Worm (Caenorhabditis elegans) whole organism, L2 larva: ENCODE results near the gene ZK180.7.
A peak's percentile ranks its signal among the peaks of the same experiment; 100 is the strongest.

ENCODE experiments used
- C34F6.9 ChIP-seq: fragments of 150-350 bp; optimal IDR thresholded peaks from 2 replicates; lab custom pipeline; 2014; ENCODE audit warnings: missing biosample characterization, missing genetic modification characterization
- F13H6.1 ChIP-seq: sonication (generic microtip); optimal IDR thresholded peaks from 2 replicates; lab custom pipeline; 2016; ENCODE audit warnings: missing genetic modification characterization, missing compliant biosample characterization
- R02D3.7 ChIP-seq: fragments of 150-350 bp; optimal IDR thresholded peaks from 2 replicates; lab custom pipeline; 2014; ENCODE audit warnings: missing biosample characterization, missing genetic modification characterization
- Y55F3AM.14 ChIP-seq: fragments of 200-800 bp; sonication (Bioruptor generic); optimal IDR thresholded peaks from 2 replicates; lab custom pipeline; 2018; ENCODE audit warnings: mild to moderate bottlenecking, missing genetic modification characterization, missing compliant biosample characterization
- ZK546.5 ChIP-seq: sonication (generic microtip); optimal IDR thresholded peaks from 2 replicates; lab custom pipeline; 2017; ENCODE audit warnings: missing biosample characterization, missing genetic modification characterization
- alr-1 ChIP-seq: fragments of 150-350 bp; optimal IDR thresholded peaks from 2 replicates; lab custom pipeline; 2014; ENCODE audit warnings: missing biosample characterization, missing genetic modification characterization
- aly-2 ChIP-seq: fragments of 150-350 bp; optimal IDR thresholded peaks from 2 replicates; lab custom pipeline; 2014; ENCODE audit warnings: missing biosample characterization, missing genetic modification characterization
- ama-1 ChIP-seq: fragments of 150-350 bp; optimal IDR thresholded peaks from 2 replicates; lab custom pipeline; 2018; ENCODE audit warnings: inconsistent platforms
- blmp-1 ChIP-seq: sonication (generic microtip); optimal IDR thresholded peaks from 2 replicates; lab custom pipeline; 2017; ENCODE audit warnings: missing genetic modification characterization, mild to moderate bottlenecking, missing compliant biosample characterization, antibody characterized with exemption, moderate library complexity; ENCODE audit not compliant: insufficient read depth
- ceh-16 ChIP-seq: fragments of 150-350 bp; optimal IDR thresholded peaks from 2 replicates; lab custom pipeline; 2014; ENCODE audit warnings: missing biosample characterization, missing genetic modification characterization
- ceh-82 ChIP-seq: fragments of 150-350 bp; optimal IDR thresholded peaks from 2 replicates; lab custom pipeline; 2014; ENCODE audit warnings: missing biosample characterization, missing genetic modification characterization
- crh-2 ChIP-seq: sonication (generic microtip); optimal IDR thresholded peaks from 2 replicates; lab custom pipeline; 2017; ENCODE audit warnings: missing biosample characterization, missing genetic modification characterization
- dmd-4 ChIP-seq: sonication (generic microtip); optimal IDR thresholded peaks from 2 replicates; lab custom pipeline; 2017; ENCODE audit warnings: missing biosample characterization, missing genetic modification characterization
- egl-27 ChIP-seq: sonication (generic microtip); optimal IDR thresholded peaks from 3 replicates; lab custom pipeline; 2017; ENCODE audit warnings: missing biosample characterization, missing genetic modification reagents, missing genetic modification characterization
- elt-1 ChIP-seq: fragments of 150-350 bp; optimal IDR thresholded peaks from 2 replicates; lab custom pipeline; 2014; ENCODE audit warnings: missing biosample characterization, missing genetic modification characterization
- elt-3 ChIP-seq: sonication (generic microtip); optimal IDR thresholded peaks from 2 replicates; lab custom pipeline; 2017; ENCODE audit warnings: missing biosample characterization, missing genetic modification characterization
- fos-1 ChIP-seq: fragments of 150-350 bp; optimal IDR thresholded peaks from 2 replicates; lab custom pipeline; 2014; ENCODE audit warnings: missing biosample characterization, missing genetic modification characterization
- gmeb-1 ChIP-seq: fragments of 150-350 bp; optimal IDR thresholded peaks from 2 replicates; lab custom pipeline; 2014; ENCODE audit warnings: missing biosample characterization, missing genetic modification characterization
- lin-11 ChIP-seq: fragments of 150-350 bp; sonication (generic microtip); optimal IDR thresholded peaks from 2 replicates; lab custom pipeline; 2014; ENCODE audit warnings: missing biosample characterization, missing genetic modification characterization, inconsistent platforms, mixed read lengths
- lin-13 ChIP-seq: fragments of 150-350 bp; optimal IDR thresholded peaks from 2 replicates; lab custom pipeline; 2014; ENCODE audit warnings: missing biosample characterization, missing genetic modification reagents, missing genetic modification characterization
- lin-39 ChIP-seq: fragments of 150-350 bp; optimal IDR thresholded peaks from 2 replicates; lab custom pipeline; 2014; ENCODE audit warnings: missing biosample characterization, missing genetic modification reagents, missing genetic modification characterization
- lsy-2 ChIP-seq, 2 experiments: fragments of 150-350 bp in 1 of 2; sonication (generic microtip) in 1 of 2; optimal IDR thresholded peaks; 2 replicates each; lab custom pipeline; 2014 to 2017; ENCODE audit warnings: missing biosample characterization in 2 of 2, missing genetic modification characterization in 2 of 2
- mab-5 ChIP-seq: fragments of 150-350 bp; optimal IDR thresholded peaks from 2 replicates; lab custom pipeline; 2014; ENCODE audit warnings: missing biosample characterization, missing genetic modification characterization
- mbf-1 ChIP-seq: sonication (generic microtip); optimal IDR thresholded peaks from 2 replicates; lab custom pipeline; 2017; ENCODE audit warnings: missing biosample characterization, missing genetic modification characterization
- mdl-1 ChIP-seq, 2 experiments: fragments of 150-350 bp in 1 of 2; sonication (generic microtip) in 1 of 2; optimal IDR thresholded peaks; 2 replicates each; lab custom pipeline; 2017; ENCODE audit warnings: missing biosample characterization in 2 of 2, missing genetic modification characterization in 2 of 2
- nhr-10 ChIP-seq: sonication (generic microtip); optimal IDR thresholded peaks from 2 replicates; lab custom pipeline; 2017; ENCODE audit warnings: missing biosample characterization, missing genetic modification characterization
- nhr-11 ChIP-seq: fragments of 150-350 bp; optimal IDR thresholded peaks from 2 replicates; lab custom pipeline; 2014; ENCODE audit warnings: missing biosample characterization, missing genetic modification characterization
- nhr-12 ChIP-seq: fragments of 150-350 bp; optimal IDR thresholded peaks from 2 replicates; lab custom pipeline; 2014; ENCODE audit warnings: missing biosample characterization, missing genetic modification characterization
- nhr-129 ChIP-seq: fragments of 150-350 bp; optimal IDR thresholded peaks from 2 replicates; lab custom pipeline; 2014; ENCODE audit warnings: missing biosample characterization, missing genetic modification characterization
- nhr-21 ChIP-seq: fragments of 150-350 bp; optimal IDR thresholded peaks from 2 replicates; lab custom pipeline; 2014; ENCODE audit warnings: missing biosample characterization, missing genetic modification characterization
- nhr-23 ChIP-seq: fragments of 150-350 bp; optimal IDR thresholded peaks from 2 replicates; lab custom pipeline; 2014; ENCODE audit warnings: missing biosample characterization, missing genetic modification reagents, missing genetic modification characterization
- nhr-237 ChIP-seq: fragments of 150-350 bp; optimal IDR thresholded peaks from 2 replicates; lab custom pipeline; 2014; ENCODE audit warnings: missing biosample characterization, missing genetic modification characterization
- nhr-25 ChIP-seq: fragments of 150-350 bp; sonication (generic microtip); optimal IDR thresholded peaks from 3 replicates; lab custom pipeline; 2014; ENCODE audit warnings: missing biosample characterization, missing genetic modification characterization
- nhr-6 ChIP-seq: fragments of 150-350 bp; optimal IDR thresholded peaks from 2 replicates; lab custom pipeline; 2014; ENCODE audit warnings: missing biosample characterization, missing genetic modification characterization
- nhr-77 ChIP-seq: fragments of 150-350 bp; optimal IDR thresholded peaks from 2 replicates; lab custom pipeline; 2014; ENCODE audit warnings: missing biosample characterization, missing genetic modification characterization
- peb-1 ChIP-seq: fragments of 150-350 bp; optimal IDR thresholded peaks from 2 replicates; lab custom pipeline; 2014; ENCODE audit warnings: missing biosample characterization, missing genetic modification characterization
- sem-4 ChIP-seq: fragments of 150-350 bp; optimal IDR thresholded peaks from 2 replicates; lab custom pipeline; 2014; ENCODE audit warnings: missing biosample characterization, missing genetic modification reagents, missing genetic modification characterization
- skn-1 ChIP-seq: sonication (generic microtip); optimal IDR thresholded peaks from 2 replicates; lab custom pipeline; 2017; ENCODE audit warnings: missing biosample characterization, missing genetic modification characterization
- sma-3 ChIP-seq: sonication (generic microtip); optimal IDR thresholded peaks from 2 replicates; lab custom pipeline; 2016; ENCODE audit warnings: missing genetic modification reagents, missing genetic modification characterization, missing compliant biosample characterization
- sma-9 ChIP-seq, 2 experiments: fragments of 150-350 bp in 1 of 2; sonication (generic microtip) in 1 of 2; optimal IDR thresholded peaks; 2 replicates each; lab custom pipeline; 2014 to 2016; ENCODE audit warnings: missing genetic modification characterization in 2 of 2, mild to moderate bottlenecking in 1 of 2, missing biosample characterization in 1 of 2, missing compliant biosample characterization in 1 of 2, missing genetic modification reagents in 1 of 2, moderate library complexity in 1 of 2
- snpc-4 ChIP-seq: fragments of 150-350 bp; optimal IDR thresholded peaks from 2 replicates; lab custom pipeline; 2014; ENCODE audit warnings: missing biosample characterization, missing genetic modification characterization
- unc-39 ChIP-seq: fragments of 150-350 bp; optimal IDR thresholded peaks from 2 replicates; lab custom pipeline; 2014; ENCODE audit warnings: missing biosample characterization, missing genetic modification characterization
- unc-55 ChIP-seq: fragments of 150-350 bp; sonication (generic microtip); optimal IDR thresholded peaks from 3 replicates; lab custom pipeline; 2014; ENCODE audit warnings: missing biosample characterization, missing genetic modification reagents, missing genetic modification characterization
- unc-62 ChIP-seq: fragments of 150-350 bp; optimal IDR thresholded peaks from 2 replicates; lab custom pipeline; 2014; ENCODE audit warnings: missing biosample characterization, missing genetic modification reagents, missing genetic modification characterization
- zag-1 ChIP-seq: fragments of 150-350 bp; optimal IDR thresholded peaks from 2 replicates; lab custom pipeline; 2014; ENCODE audit warnings: missing biosample characterization, missing genetic modification characterization
- ztf-1 ChIP-seq: fragments of 200-800 bp; sonication (Bioruptor generic); conservative IDR thresholded peaks from 2 replicates; pipeline ENCODE4 v1.3.6; 2022; ENCODE audit warnings: missing genetic modification characterization, missing compliant biosample characterization
- ztf-11 ChIP-seq: sonication (generic microtip); optimal IDR thresholded peaks from 2 replicates; lab custom pipeline; 2017; ENCODE audit warnings: missing biosample characterization, missing genetic modification characterization
- ztf-4 ChIP-seq: fragments of 150-350 bp; optimal IDR thresholded peaks from 2 replicates; lab custom pipeline; 2014; ENCODE audit warnings: missing biosample characterization, missing genetic modification characterization

Gene ZK180.7

ce11 chrIV:4469770-4470709, 20.3 kb upstream of the ZK180.7 start:
- TF ChIP-seq nhr-11 (tag; lab: Kevin White, UChicago): no peak
- peak; percentile 70 for TF ChIP-seq crh-2 (tag; lab: Kevin White, UChicago)
- no peak for TF ChIP-seq aly-2
- peak; percentile 64 for TF ChIP-seq F13H6.1 (tag; lab: Kevin White, UChicago)
- TF ChIP-seq sma-3 (GFP tag; lab: Kevin White, UChicago): peak; percentile 9
- no peak for TF ChIP-seq nhr-23 (tag; lab: Kevin White, UChicago)
- TF ChIP-seq nhr-237 (tag; lab: Kevin White, UChicago): no peak
- TF ChIP-seq ztf-11 (tag; lab: Kevin White, UChicago): no peak
- peak; percentile 44 for TF ChIP-seq unc-55 (GFP tag; lab: Kevin White, UChicago)
- TF ChIP-seq ZK546.5 (tag; lab: Kevin White, UChicago): no peak
- no peak for TF ChIP-seq lin-39 (tag; lab: Kevin White, UChicago)
- TF ChIP-seq nhr-10 (tag; lab: Kevin White, UChicago): no peak
- no peak for TF ChIP-seq R02D3.7
- TF ChIP-seq sem-4 (tag; lab: Kevin White, UChicago): peak; percentile 29
- no peak for TF ChIP-seq lin-13
- no peak for TF ChIP-seq snpc-4 (tag; lab: Kevin White, UChicago)
- no peak for TF ChIP-seq nhr-6 (tag; lab: Kevin White, UChicago)
- no peak for TF ChIP-seq blmp-1 (tag; lab: Kevin White, UChicago)
- peak; percentile 23 for TF ChIP-seq gmeb-1 (tag; lab: Kevin White, UChicago)
- TF ChIP-seq mbf-1 (tag; lab: Kevin White, UChicago): no peak
- no peak for TF ChIP-seq ztf-1 (GFP tag; lab: Robert Waterston, UW)
- TF ChIP-seq sma-9 (GFP tag; optimal IDR thresholded peaks at IDR 0.05; lab: Kevin White, UChicago): peak; percentile 71
- TF ChIP-seq sma-9 (tag; optimal IDR thresholded peaks at IDR 0.05; lab: Kevin White, UChicago): no peak
- TF ChIP-seq nhr-25 (tag; lab: Kevin White, UChicago): no peak
- no peak for TF ChIP-seq nhr-12 (tag; lab: Kevin White, UChicago)
- peak; percentile 18 for TF ChIP-seq nhr-21
- TF ChIP-seq egl-27 (tag; lab: Kevin White, UChicago): no peak
- peak; percentile 88 for TF ChIP-seq lin-11 (tag; lab: Kevin White, UChicago)
- TF ChIP-seq zag-1 (tag; lab: Kevin White, UChicago): peak; percentile 14
- TF ChIP-seq unc-62 (GFP tag; lab: Kevin White, UChicago): no peak
- peak; percentile 52 for TF ChIP-seq ama-1 (lab: Kevin White, UChicago)
- TF ChIP-seq elt-1 (tag; lab: Kevin White, UChicago): no peak
- peak; percentile 72 for TF ChIP-seq C34F6.9 (tag; lab: Kevin White, UChicago)
- TF ChIP-seq mdl-1 (tag; optimal IDR thresholded peaks at IDR 0.05; lab: Kevin White, UChicago): peak; percentile 56 to 91
- no peak for TF ChIP-seq elt-3 (tag; lab: Kevin White, UChicago)
- TF ChIP-seq nhr-129: peak; percentile 89
- TF ChIP-seq alr-1 (tag; lab: Kevin White, UChicago): no peak
- TF ChIP-seq Y55F3AM.14: peak; percentile 57
- TF ChIP-seq peb-1 (tag; lab: Kevin White, UChicago): no peak
- peak; percentile 2 to 74 for TF ChIP-seq lsy-2 (tag; optimal IDR thresholded peaks at IDR 0.05; lab: Kevin White, UChicago)
- no peak for TF ChIP-seq ceh-16 (tag; lab: Kevin White, UChicago)
- TF ChIP-seq ceh-82 (tag; lab: Kevin White, UChicago): no peak
- peak; percentile 26 for TF ChIP-seq skn-1 (tag; lab: Kevin White, UChicago)
- TF ChIP-seq fos-1 (tag; lab: Kevin White, UChicago): peak; percentile 38
- no peak for TF ChIP-seq unc-39
- TF ChIP-seq nhr-77 (tag; lab: Kevin White, UChicago): no peak
- no peak for TF ChIP-seq dmd-4
- no peak for TF ChIP-seq mab-5 (tag; lab: Kevin White, UChicago)
- TF ChIP-seq ztf-4 (tag; lab: Kevin White, UChicago): no peak
